Worm (Caenorhabditis elegans): ENCODE measurements around the gene clec-142.

ce11 chrII:8327450-8327849 is 49.0 kb downstream of the clec-142 start:
- no peak for TF ChIP-seq lin-35 (GFP tag; optimal IDR thresholded peaks at IDR 0.05)
- no peak for TF ChIP-seq unc-130 (tag; optimal IDR thresholded peaks at IDR 0.05)
- TF ChIP-seq aha-1 (tag; optimal IDR thresholded peaks at IDR 0.05) = no peak
- no peak for TF ChIP-seq mdl-1 (tag; optimal IDR thresholded peaks at IDR 0.05)
- TF ChIP-seq ama-1 (optimal IDR thresholded peaks at IDR 0.05) = no peak
- TF ChIP-seq ceh-82 (tag; optimal IDR thresholded peaks at IDR 0.05) = no peak
- no peak for TF ChIP-seq lin-39 (tag; optimal IDR thresholded peaks at IDR 0.05)
- TF ChIP-seq rnt-1 (tag; optimal IDR thresholded peaks at IDR 0.05) = no peak
- TF ChIP-seq fkh-8 (tag; optimal IDR thresholded peaks at IDR 0.05) = no peak
- no peak for TF ChIP-seq unc-62 (GFP tag; optimal IDR thresholded peaks at IDR 0.05)
- TF ChIP-seq skn-1 (tag; optimal IDR thresholded peaks at IDR 0.05) = no peak
- TF ChIP-seq F16B12.6 (tag; optimal IDR thresholded peaks at IDR 0.05) = no peak
- no peak for TF ChIP-seq C34B4.2 (tag; optimal IDR thresholded peaks at IDR 0.05)
- TF ChIP-seq sox-4 (tag; optimal IDR thresholded peaks at IDR 0.05) = no peak
